Fruit fly (Drosophila melanogaster) whole organism, embryonic: ENCODE measurements around the gene RIOK2.

Source experiments
- Aef1 ChIP-seq: fragments of 200-800 bp; sonication (Bioruptor generic); IDR thresholded peaks from 3 replicates; pipeline ENCODE4 v1.3.6; 2022; ENCODE audit warnings: missing biosample characterization, missing genetic modification characterization
- Atf3 ChIP-seq: fragments of 200-800 bp; sonication (Bioruptor generic); optimal IDR thresholded peaks from 3 replicates; lab custom pipeline; 2016; ENCODE audit warnings: missing biosample characterization, missing genetic modification characterization
- CG14860 ChIP-seq: fragments of 200-800 bp; sonication (Bioruptor generic); IDR thresholded peaks from 3 replicates; pipeline ENCODE4 v1.3.6; 2022; ENCODE audit warnings: missing biosample characterization, missing genetic modification characterization; ENCODE audit not compliant: partially characterized antibody
- CG15011 ChIP-seq: fragments of 200-800 bp; sonication (Bioruptor generic); optimal IDR thresholded peaks from 3 replicates; lab custom pipeline; 2018; ENCODE audit warnings: missing biosample characterization, mild to moderate bottlenecking, missing genetic modification characterization
- CG15479 ChIP-seq: fragments of 200-800 bp; sonication (Bioruptor generic); optimal IDR thresholded peaks from 3 replicates; lab custom pipeline; 2019; ENCODE audit warnings: missing biosample characterization, mild to moderate bottlenecking, missing genetic modification characterization, moderate library complexity
- CG15601 ChIP-seq: fragments of 200-800 bp; sonication (Bioruptor generic); optimal IDR thresholded peaks from 3 replicates; lab custom pipeline; 2019; ENCODE audit warnings: missing biosample characterization, mild to moderate bottlenecking, missing genetic modification characterization, moderate library complexity
- CG2129 ChIP-seq: fragments of 200-800 bp; sonication (Bioruptor generic); IDR thresholded peaks from 2 replicates; pipeline ENCODE4 v1.3.6; 2022; ENCODE audit warnings: missing biosample characterization, missing genetic modification characterization; ENCODE audit not compliant: partially characterized antibody
- CG2712 ChIP-seq: fragments of 200-800 bp; optimal IDR thresholded peaks from 3 replicates; lab custom pipeline; 2019; ENCODE audit warnings: missing biosample characterization, mild to moderate bottlenecking, missing genetic modification characterization, moderate library complexity
- CG30020 ChIP-seq: fragments of 200-800 bp; optimal IDR thresholded peaks from 2 replicates; lab custom pipeline; 2019; ENCODE audit warnings: missing biosample characterization, mild to moderate bottlenecking, missing genetic modification characterization, moderate library complexity
- CG3281 ChIP-seq: fragments of 200-800 bp; sonication (Bioruptor generic); optimal IDR thresholded peaks from 3 replicates; lab custom pipeline; 2017; ENCODE audit warnings: missing biosample characterization, mild to moderate bottlenecking, missing genetic modification characterization
- CG34376 ChIP-seq: fragments of 200-800 bp; sonication (Bioruptor generic); optimal IDR thresholded peaks from 2 replicates; lab custom pipeline; 2018; ENCODE audit warnings: missing biosample characterization, mild to moderate bottlenecking, missing genetic modification characterization
- CG4282 ChIP-seq: fragments of 200-800 bp; sonication (Bioruptor generic); optimal IDR thresholded peaks from 2 replicates; lab custom pipeline; 2016; ENCODE audit warnings: missing biosample characterization, missing genetic modification characterization
- CG4820 ChIP-seq: fragments of 200-800 bp; sonication (Bioruptor generic); optimal IDR thresholded peaks from 3 replicates; lab custom pipeline; 2016; ENCODE audit warnings: missing biosample characterization, missing genetic modification characterization
- CG6254 ChIP-seq: fragments of 200-800 bp; sonication (Bioruptor generic); optimal IDR thresholded peaks from 3 replicates; lab custom pipeline; 2017; ENCODE audit warnings: mild to moderate bottlenecking, missing biosample characterization, missing genetic modification reagents, missing genetic modification characterization
- CG7271 ChIP-seq: fragments of 200-800 bp; sonication (Bioruptor generic); optimal IDR thresholded peaks from 2 replicates; lab custom pipeline; 2018; ENCODE audit warnings: missing biosample characterization, mild to moderate bottlenecking, missing genetic modification characterization, moderate library complexity
- CG7963 ChIP-seq: fragments of 200-800 bp; sonication (Bioruptor generic); IDR thresholded peaks from 3 replicates; pipeline ENCODE4 v1.3.6; 2022; ENCODE audit warnings: missing biosample characterization, missing genetic modification characterization; ENCODE audit not compliant: partially characterized antibody
- CG8924 ChIP-seq: fragments of 200-800 bp; optimal IDR thresholded peaks from 3 replicates; lab custom pipeline; 2019; ENCODE audit warnings: missing biosample characterization, mild to moderate bottlenecking, missing genetic modification characterization, moderate library complexity
- CG9932 ChIP-seq: fragments of 200-800 bp; sonication (Bioruptor generic); IDR thresholded peaks from 2 replicates; pipeline ENCODE4 v1.3.6; 2022; ENCODE audit warnings: missing biosample characterization, missing genetic modification characterization
- Dll ChIP-seq: fragments of 200-800 bp; sonication (Bioruptor generic); IDR thresholded peaks from 4 replicates; pipeline ENCODE4 v1.3.6; 2022; ENCODE audit warnings: missing biosample characterization, missing genetic modification characterization; ENCODE audit not compliant: partially characterized antibody
- Dref ChIP-seq: fragments of 200-800 bp; sonication (Bioruptor generic); IDR thresholded peaks from 2 replicates; pipeline ENCODE4 v1.3.6; 2022; ENCODE audit warnings: missing biosample characterization, missing genetic modification characterization
- E2f1 ChIP-seq: fragments of 200-800 bp; sonication (Bioruptor generic); IDR thresholded peaks from 2 replicates; pipeline ENCODE4 v1.3.6; 2022; ENCODE audit warnings: missing biosample characterization, missing genetic modification characterization
- Lhr ChIP-seq: fragments of 200-800 bp; sonication (Bioruptor generic); optimal IDR thresholded peaks from 3 replicates; lab custom pipeline; 2017; ENCODE audit warnings: mild to moderate bottlenecking, missing biosample characterization, missing genetic modification reagents, missing genetic modification characterization
- NFAT ChIP-seq: fragments of 200-800 bp; sonication (Bioruptor generic); IDR thresholded peaks from 2 replicates; pipeline ENCODE4 v1.3.6; 2022; ENCODE audit warnings: missing biosample characterization, missing genetic modification characterization
- Nf-YC ChIP-seq: fragments of 200-800 bp; optimal IDR thresholded peaks from 3 replicates; lab custom pipeline; 2019; ENCODE audit warnings: missing biosample characterization, mild to moderate bottlenecking, missing genetic modification characterization, moderate library complexity
- Ravus ChIP-seq: fragments of 200-800 bp; sonication (Bioruptor generic); IDR thresholded peaks from 2 replicates; pipeline ENCODE4 v1.3.6; 2022; ENCODE audit warnings: missing biosample characterization, missing genetic modification characterization
- Rx ChIP-seq: fragments of 200-800 bp; sonication (Bioruptor generic); IDR thresholded peaks from 2 replicates; pipeline ENCODE4 v1.3.6; 2022; ENCODE audit warnings: missing biosample characterization, missing genetic modification characterization
- Tbp ChIP-seq: fragments of >200 bp; optimal IDR thresholded peaks from 2 replicates; lab custom pipeline; 2018; ENCODE audit warnings: missing biosample characterization, missing genetic modification characterization
- ac ChIP-seq: fragments of 200-800 bp; sonication (Bioruptor generic); optimal IDR thresholded peaks from 3 replicates; lab custom pipeline; 2017; ENCODE audit warnings: missing biosample characterization, mild to moderate bottlenecking, missing genetic modification characterization
- bbx ChIP-seq: fragments of 200-800 bp; sonication (Bioruptor generic); IDR thresholded peaks from 2 replicates; pipeline ENCODE4 v1.3.6; 2022; ENCODE audit warnings: missing biosample characterization, missing genetic modification characterization; ENCODE audit not compliant: partially characterized antibody
- bigmax ChIP-seq: fragments of 200-800 bp; sonication (Bioruptor generic); optimal IDR thresholded peaks from 2 replicates; lab custom pipeline; 2018; ENCODE audit warnings: missing biosample characterization, mild to moderate bottlenecking, missing genetic modification characterization
- cas ChIP-seq: fragments of 200-800 bp; sonication (Bioruptor generic); IDR thresholded peaks from 2 replicates; pipeline ENCODE4 v1.3.6; 2022; ENCODE audit warnings: missing biosample characterization, missing genetic modification characterization
- caup ChIP-seq: fragments of 200-800 bp; sonication (Bioruptor generic); optimal IDR thresholded peaks from 3 replicates; lab custom pipeline; 2017; ENCODE audit warnings: missing biosample characterization, mild to moderate bottlenecking, missing genetic modification characterization, moderate library complexity; ENCODE audit not compliant: severe bottlenecking
- cg ChIP-seq: fragments of 200-800 bp; sonication (Bioruptor generic); optimal IDR thresholded peaks from 3 replicates; lab custom pipeline; 2019; ENCODE audit warnings: missing biosample characterization, mild to moderate bottlenecking, missing genetic modification characterization, moderate library complexity
- chn ChIP-seq: fragments of 200-800 bp; sonication (Bioruptor generic); optimal IDR thresholded peaks from 2 replicates; lab custom pipeline; 2016; ENCODE audit warnings: missing biosample characterization, missing genetic modification characterization
- corto ChIP-seq: fragments of 200-800 bp; sonication (Bioruptor generic); optimal IDR thresholded peaks from 2 replicates; lab custom pipeline; 2016; ENCODE audit warnings: missing biosample characterization, mild to moderate bottlenecking, missing genetic modification characterization, moderate library complexity
- dan ChIP-seq: fragments of 200-800 bp; sonication (Bioruptor generic); IDR thresholded peaks from 2 replicates; pipeline ENCODE4 v1.3.6; 2022; ENCODE audit warnings: missing biosample characterization, missing genetic modification characterization
- fd102C ChIP-seq: fragments of 200-800 bp; sonication (Bioruptor generic); optimal IDR thresholded peaks from 2 replicates; lab custom pipeline; 2018; ENCODE audit warnings: missing biosample characterization, mild to moderate bottlenecking, missing genetic modification characterization, moderate library complexity
- hbn ChIP-seq: fragments of 200-800 bp; sonication (Bioruptor generic); IDR thresholded peaks from 2 replicates; pipeline ENCODE4 v1.3.6; 2022; ENCODE audit warnings: missing biosample characterization, missing genetic modification characterization; ENCODE audit not compliant: partially characterized antibody
- inv ChIP-seq: fragments of 200-800 bp; sonication (Bioruptor generic); IDR thresholded peaks from 2 replicates; pipeline ENCODE4 v1.3.6; 2022; ENCODE audit warnings: missing biosample characterization, missing genetic modification characterization; ENCODE audit not compliant: partially characterized antibody
- lmd ChIP-seq: fragments of 200-800 bp; sonication (Bioruptor generic); IDR thresholded peaks from 2 replicates; pipeline ENCODE4 v1.3.6; 2022; ENCODE audit warnings: missing biosample characterization, missing genetic modification characterization
- lov ChIP-seq, 2 experiments: fragments of 200-800 bp in 1 of 2; fragments of >200 bp in 1 of 2; sonication (Bioruptor generic) in 1 of 2; IDR thresholded peaks in 1 of 2; optimal IDR thresholded peaks in 1 of 2; 2 replicates in 1 of 2; 3 replicates in 1 of 2; pipeline versions ENCODE4 v1.3.6 to Lab custom; 2017 to 2022; ENCODE audit warnings: missing biosample characterization in 1 of 2, missing genetic modification characterization in 1 of 2
- nerfin-1 ChIP-seq: fragments of 200-800 bp; sonication (Bioruptor generic); optimal IDR thresholded peaks from 3 replicates; lab custom pipeline; 2019; ENCODE audit warnings: missing biosample characterization, mild to moderate bottlenecking, missing genetic modification characterization, moderate library complexity
- repo ChIP-seq: fragments of 200-800 bp; sonication (Bioruptor generic); optimal IDR thresholded peaks from 2 replicates; lab custom pipeline; 2016; ENCODE audit warnings: missing biosample characterization, missing genetic modification characterization
- slbo ChIP-seq: fragments of 200-800 bp; sonication (Bioruptor generic); IDR thresholded peaks from 2 replicates; pipeline ENCODE4 v1.3.6; 2022; ENCODE audit warnings: missing biosample characterization, missing genetic modification characterization
- tin ChIP-seq: fragments of 200-800 bp; sonication (Bioruptor generic); optimal IDR thresholded peaks from 3 replicates; lab custom pipeline; 2016; ENCODE audit warnings: missing biosample characterization, missing genetic modification characterization
- vvl ChIP-seq: fragments of 200-800 bp; sonication (Bioruptor generic); IDR thresholded peaks from 2 replicates; pipeline ENCODE4 v1.3.6; 2022; ENCODE audit warnings: missing biosample characterization, missing genetic modification characterization
- zen ChIP-seq: fragments of 200-800 bp; sonication (Bioruptor generic); optimal IDR thresholded peaks from 3 replicates; lab custom pipeline; 2018; ENCODE audit warnings: missing biosample characterization, mild to moderate bottlenecking, missing genetic modification characterization, moderate library complexity

Gene RIOK2

DNA sequence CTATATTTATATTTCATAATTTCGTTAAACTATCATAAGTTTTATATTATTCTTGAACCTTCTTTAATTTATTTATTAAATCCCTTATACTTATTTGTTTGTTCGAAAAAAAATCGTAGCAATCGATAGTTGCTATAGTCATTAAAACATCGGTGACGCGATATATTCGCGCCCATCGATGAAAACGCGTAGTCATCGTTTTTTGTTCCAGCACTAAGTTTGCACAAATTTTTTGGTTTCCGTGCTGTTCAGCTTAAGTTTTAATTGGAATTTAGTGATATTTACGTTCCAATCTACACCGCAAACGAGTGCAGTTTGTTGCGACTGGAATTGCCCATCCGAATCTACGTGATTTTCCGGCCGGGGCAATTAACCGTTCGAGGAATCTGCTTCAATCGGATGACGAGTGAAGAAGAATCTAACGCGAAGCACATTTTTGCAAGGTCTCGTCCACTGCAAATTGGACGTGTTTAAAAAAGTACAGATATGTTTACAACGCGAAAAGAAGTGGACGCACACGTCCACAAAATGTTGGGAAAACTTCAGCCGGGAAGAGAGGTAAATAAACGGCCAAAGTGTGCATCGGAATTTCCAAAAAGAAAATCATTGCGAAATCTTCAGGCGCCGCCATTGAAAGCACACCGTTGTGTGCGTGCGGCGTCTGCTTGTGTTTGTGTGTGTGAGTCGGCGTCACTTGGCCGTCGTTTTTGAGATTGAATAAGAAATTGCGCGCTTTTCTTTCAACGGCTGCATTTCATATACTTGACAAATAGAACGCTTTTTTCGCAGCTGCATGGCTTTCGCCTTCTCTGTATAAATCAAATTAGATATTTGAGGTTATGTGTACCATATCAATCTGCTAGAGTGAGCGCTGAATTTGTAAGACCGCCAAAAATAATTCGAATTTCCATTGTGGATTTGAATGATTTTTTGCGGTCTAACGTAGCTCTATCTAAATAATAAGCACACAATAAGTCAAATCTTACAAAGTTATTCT is 16.2 kb upstream of the RIOK2 start, which contains the start of gene Nup358 (continued):
- TF ChIP-seq Dref (GFP tag; lab: Robert Waterston, UW), result peak; percentile 98
- peak; percentile 96 for TF ChIP-seq bigmax (GFP tag; lab: Kevin White, UChicago)
- no peak for TF ChIP-seq CG15011
- TF ChIP-seq CG30020 (tag; lab: Kevin White, UChicago), result peak; percentile 35
- peak; percentile 11 for TF ChIP-seq Nf-YC (tag; lab: Kevin White, UChicago)
- no peak for TF ChIP-seq caup
- TF ChIP-seq CG4820 (GFP tag; lab: Kevin White, UChicago), result no peak
- peak; percentile 32 for TF ChIP-seq CG8924 (tag; lab: Kevin White, UChicago)
- no peak for TF ChIP-seq dan (GFP tag; lab: Robert Waterston, UW)
- peak; percentile 99 for TF ChIP-seq bbx
- no peak for TF ChIP-seq fd102C (GFP tag; lab: Kevin White, UChicago)
- TF ChIP-seq inv (GFP tag; lab: Robert Waterston, UW), result peak; percentile 98
- TF ChIP-seq CG14860 (GFP tag; lab: Robert Waterston, UW), result peak; percentile 98
- no peak for TF ChIP-seq Tbp (GFP tag; lab: Kevin White, UChicago)
- TF ChIP-seq cas (GFP tag; lab: Robert Waterston, UW), result no peak
- no peak for TF ChIP-seq ac (GFP tag; lab: Kevin White, UChicago)
- TF ChIP-seq CG2712, result peak; percentile 48
- no peak for TF ChIP-seq chn (GFP tag; lab: Kevin White, UChicago)
- TF ChIP-seq CG2129 (GFP tag; lab: Robert Waterston, UW), result peak; percentile 96
- peak; percentile 30 for TF ChIP-seq CG34376 (GFP tag; lab: Kevin White, UChicago)
- TF ChIP-seq CG15479 (GFP tag; lab: Kevin White, UChicago), result peak; percentile 70
- TF ChIP-seq hbn (GFP tag; lab: Robert Waterston, UW), result peak; percentile 97
- no peak for TF ChIP-seq Ravus (GFP tag; lab: Robert Waterston, UW)
- TF ChIP-seq lov (optimal IDR thresholded peaks at IDR 0.05; lab: Kevin White, UChicago), result no peak
- TF ChIP-seq lov (GFP tag; IDR thresholded peaks at IDR 0.05; lab: Robert Waterston, UW), result no peak
- TF ChIP-seq CG3281 (GFP tag; lab: Kevin White, UChicago), result no peak
- peak; percentile 97 for TF ChIP-seq CG7963 (GFP tag; lab: Robert Waterston, UW)
- no peak for TF ChIP-seq Aef1 (GFP tag; lab: Robert Waterston, UW)
- no peak for TF ChIP-seq CG4282 (GFP tag; lab: Kevin White, UChicago)
- peak; percentile 37 for TF ChIP-seq CG15601
- TF ChIP-seq zen, result peak; percentile 4
- TF ChIP-seq Lhr (GFP tag; lab: Kevin White, UChicago), result no peak
- no peak for TF ChIP-seq tin (GFP tag; lab: Kevin White, UChicago)
- TF ChIP-seq vvl (GFP tag; lab: Robert Waterston, UW), result peak; percentile 17; the same call in 1 of the 2 replicates
- TF ChIP-seq cg (GFP tag; lab: Kevin White, UChicago), result peak; percentile 85
- TF ChIP-seq lmd (GFP tag; lab: Robert Waterston, UW), result no peak
- no peak for TF ChIP-seq Rx (GFP tag; lab: Robert Waterston, UW)
- no peak for TF ChIP-seq CG7271
- TF ChIP-seq slbo (GFP tag; lab: Robert Waterston, UW), result no peak
- TF ChIP-seq nerfin-1 (tag; lab: Kevin White, UChicago), result peak; percentile 98
- 0 out of 2 replicates have a peak, but pooled peaks have one; percentile 19 for TF ChIP-seq E2f1 (GFP tag; lab: Robert Waterston, UW)
- peak; percentile 16 for TF ChIP-seq corto (GFP tag; lab: Kevin White, UChicago)
- TF ChIP-seq Dll (GFP tag; lab: Robert Waterston, UW), result peak; percentile 96
- no peak for TF ChIP-seq CG6254
- 0 out of 2 replicates have a peak, but pooled peaks have one; percentile 31 for TF ChIP-seq NFAT (GFP tag; lab: Robert Waterston, UW)
- no peak for TF ChIP-seq Atf3
- TF ChIP-seq repo (GFP tag; lab: Kevin White, UChicago), result no peak
- TF ChIP-seq CG9932 (GFP tag; lab: Robert Waterston, UW), result peak; percentile 64
